Worm (Caenorhabditis elegans): Measurements from ENCODE around the gene R57.2.
"Not testable (repeated sequence)": the region's sequence is repeated elsewhere in the genome, so short reads cannot be mapped to it uniquely, and the experiment has no call there.

DNA sequence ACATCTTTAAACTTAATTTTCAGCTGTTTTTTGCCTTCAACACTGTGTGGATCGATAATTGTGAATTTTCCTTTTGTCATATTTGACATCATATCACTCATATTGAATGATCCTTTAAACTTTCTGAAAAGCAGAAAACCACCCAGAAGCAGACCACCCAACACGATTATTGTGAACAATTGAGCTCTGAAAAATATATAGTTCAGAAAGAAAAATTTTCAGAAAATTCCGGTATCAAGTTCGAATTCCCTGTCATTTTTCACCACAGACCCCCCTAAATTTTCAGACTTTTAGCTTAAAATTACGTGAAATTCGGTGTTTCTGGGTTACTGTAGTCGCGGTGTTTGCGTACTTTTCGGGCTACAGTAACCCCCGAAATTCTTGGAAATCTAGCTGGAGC lies 10.9 kb upstream of the R57.2 start, which contains the start of gene Y47C4A.1:
- not testable (repeated sequence) for TF ChIP-seq dao-5, W03F9.2 (tag; optimal IDR thresholded peaks at IDR 0.05)

Data from whole organism, L4/young adult.